Fruit fly (Drosophila melanogaster): ENCODE measurements around the gene CG34250.
A peak's percentile ranks its signal among the peaks of the same experiment; 100 is the strongest.

CG34250 gene

DNA sequence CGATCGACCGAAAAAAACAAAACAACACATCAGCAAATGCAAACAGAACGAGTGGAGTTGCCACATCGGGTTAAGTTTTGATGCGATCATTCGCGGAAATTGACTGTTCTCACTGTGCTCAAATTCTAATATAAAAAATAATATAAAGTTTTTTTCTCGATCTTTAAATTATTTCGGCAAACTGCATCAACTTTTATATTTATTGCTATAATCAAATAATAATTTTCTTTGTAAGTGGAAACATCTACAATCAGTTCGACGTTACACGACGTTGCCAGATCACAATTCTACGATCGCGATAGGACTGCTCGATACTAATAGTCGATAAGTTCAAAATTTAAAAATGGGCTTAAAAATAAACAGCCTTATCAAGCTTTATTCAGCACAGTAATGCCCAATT lies 47.2 kb upstream of the CG34250 start, which contains the start of gene Gorab:
Gene Gorab (minus strand): TSS at position 58 of the 400 bp plus-strand sequence.
- no peak for TF ChIP-seq Hr78 (GFP tag; optimal IDR thresholded peaks at IDR 0.05)
- peak; percentile 74 for TF ChIP-seq brk (GFP tag; optimal IDR thresholded peaks at IDR 0.05)
- TF ChIP-seq sage (GFP tag; optimal IDR thresholded peaks at IDR 0.05), result peak; percentile 77
- TF ChIP-seq sv (GFP tag; optimal IDR thresholded peaks at IDR 0.05), result peak; percentile 87
- no peak for TF ChIP-seq N (GFP tag; optimal IDR thresholded peaks at IDR 0.05)
- no peak for TF ChIP-seq Vsx2 (GFP tag; optimal IDR thresholded peaks at IDR 0.05; ENCODE audit: partially characterized antibody)
- peak; percentile 72 for TF ChIP-seq Sp1 (GFP tag; optimal IDR thresholded peaks at IDR 0.05)
- peak; percentile 74 for TF ChIP-seq Hr83 (GFP tag; optimal IDR thresholded peaks at IDR 0.05; ENCODE audit: poor library complexity, severe bottlenecking)
- peak; percentile 70 for TF ChIP-seq dsf (GFP tag; optimal IDR thresholded peaks at IDR 0.05; ENCODE audit: borderline replicate concordance)
- TF ChIP-seq ey (GFP tag; optimal IDR thresholded peaks at IDR 0.05), result peak; percentile 87
- TF ChIP-seq jim (GFP tag; optimal IDR thresholded peaks at IDR 0.05), result peak; percentile 50
- no peak for TF ChIP-seq lola (GFP tag; optimal IDR thresholded peaks at IDR 0.05)
- no peak for TF ChIP-seq pan (optimal IDR thresholded peaks at IDR 0.05)
- no peak for TF ChIP-seq Dfd (GFP tag; optimal IDR thresholded peaks at IDR 0.05)
- TF ChIP-seq rgr (GFP tag; optimal IDR thresholded peaks at IDR 0.05), result peak; percentile 89
- peak; percentile 2 for TF ChIP-seq Mio (GFP tag; optimal IDR thresholded peaks at IDR 0.05)
- peak; percentile 92 for TF ChIP-seq HLH106 (tag; optimal IDR thresholded peaks at IDR 0.05)
- peak; percentile 84 for TF ChIP-seq OdsH (GFP tag; optimal IDR thresholded peaks at IDR 0.05)
- peak; percentile 74 for TF ChIP-seq br (GFP tag; optimal IDR thresholded peaks at IDR 0.05)
- TF ChIP-seq Dif (GFP tag; optimal IDR thresholded peaks at IDR 0.05; ENCODE audit: partially characterized antibody), result no peak
- TF ChIP-seq h (GFP tag; optimal IDR thresholded peaks at IDR 0.05), result peak; percentile 92
- TF ChIP-seq woc (GFP tag; optimal IDR thresholded peaks at IDR 0.05), result peak; percentile 70
- no peak for TF ChIP-seq usp (GFP tag; optimal IDR thresholded peaks at IDR 0.05)
- peak; percentile 80 for TF ChIP-seq fru (GFP tag; optimal IDR thresholded peaks at IDR 0.05)
- TF ChIP-seq CG32264 (GFP tag; optimal IDR thresholded peaks at IDR 0.05), result peak; percentile 75
- peak; percentile 87 for TF ChIP-seq dmrt93B (GFP tag; optimal IDR thresholded peaks at IDR 0.05)
- no peak for TF ChIP-seq Rel (GFP tag; optimal IDR thresholded peaks at IDR 0.05)
- peak; percentile 59 for TF ChIP-seq Rel (tag; optimal IDR thresholded peaks at IDR 0.05)
- peak; percentile 56 for TF ChIP-seq Jra (GFP tag; optimal IDR thresholded peaks at IDR 0.05)
- peak; percentile 88 for TF ChIP-seq Hnf4 (GFP tag; optimal IDR thresholded peaks at IDR 0.05)
- TF ChIP-seq psq (GFP tag; optimal IDR thresholded peaks at IDR 0.05), result peak; percentile 78
- TF ChIP-seq foxo (GFP tag; optimal IDR thresholded peaks at IDR 0.05), result peak in 1 of 2 experiments; percentile 87
- peak; percentile 67 for TF ChIP-seq GATAd (GFP tag; optimal IDR thresholded peaks at IDR 0.05)
- no peak for TF ChIP-seq tai (GFP tag; optimal IDR thresholded peaks at IDR 0.05)
- TF ChIP-seq CG9705 (GFP tag; optimal IDR thresholded peaks at IDR 0.05), result peak; percentile 67

dm6 chr3L:17430390-17430789 lies 45.6 kb upstream of the CG34250 start:
- TF ChIP-seq tai (GFP tag; optimal IDR thresholded peaks at IDR 0.05) (no peak), Jra (GFP tag; optimal IDR thresholded peaks at IDR 0.05) (peak; percentile 48), psq (GFP tag; optimal IDR thresholded peaks at IDR 0.05) (no peak), N (GFP tag; optimal IDR thresholded peaks at IDR 0.05) (no peak), br (GFP tag; optimal IDR thresholded peaks at IDR 0.05) (peak; percentile 6), h (GFP tag; optimal IDR thresholded peaks at IDR 0.05) (peak; percentile 1), dl (GFP tag; optimal IDR thresholded peaks at IDR 0.05; ENCODE audit: insufficient read depth in 1 of 2, partially characterized antibody in 2 of 2) (peak in 1 of 2 experiments; percentile 44), sage (GFP tag; optimal IDR thresholded peaks at IDR 0.05) (no peak), rgr (GFP tag; optimal IDR thresholded peaks at IDR 0.05) (no peak), Dif (GFP tag; optimal IDR thresholded peaks at IDR 0.05; ENCODE audit: partially characterized antibody) (peak; percentile 80)

dm6 chr3L:17430957-17431585 lies 45.0 kb upstream of the CG34250 start:
- TF ChIP-seq jim (GFP tag; optimal IDR thresholded peaks at IDR 0.05), result no peak
- TF ChIP-seq psq (GFP tag; optimal IDR thresholded peaks at IDR 0.05), result no peak
- TF ChIP-seq foxo (GFP tag; optimal IDR thresholded peaks at IDR 0.05), result peak in 1 of 2 experiments; percentile 33
- TF ChIP-seq Myc (optimal IDR thresholded peaks at IDR 0.05), result no peak
- no peak for TF ChIP-seq lola (GFP tag; optimal IDR thresholded peaks at IDR 0.05)
- TF ChIP-seq br (GFP tag; optimal IDR thresholded peaks at IDR 0.05), result peak; percentile 14
- no peak for TF ChIP-seq HLH106 (tag; optimal IDR thresholded peaks at IDR 0.05)
- TF ChIP-seq Jra (GFP tag; optimal IDR thresholded peaks at IDR 0.05), result no peak
- TF ChIP-seq CG32264 (GFP tag; optimal IDR thresholded peaks at IDR 0.05), result peak; percentile 21
- TF ChIP-seq fru (GFP tag; optimal IDR thresholded peaks at IDR 0.05), result peak; percentile 47
- no peak for TF ChIP-seq pan (optimal IDR thresholded peaks at IDR 0.05)
- no peak for TF ChIP-seq CrebA (GFP tag; optimal IDR thresholded peaks at IDR 0.05; ENCODE audit: borderline replicate concordance)
- no peak for TF ChIP-seq dmrt93B (GFP tag; optimal IDR thresholded peaks at IDR 0.05)
- TF ChIP-seq h (GFP tag; optimal IDR thresholded peaks at IDR 0.05), result peak; percentile 5
- no peak for TF ChIP-seq tai (GFP tag; optimal IDR thresholded peaks at IDR 0.05)
- no peak for TF ChIP-seq Hr83 (GFP tag; optimal IDR thresholded peaks at IDR 0.05; ENCODE audit: poor library complexity, severe bottlenecking)
- peak; percentile 20 for TF ChIP-seq woc (GFP tag; optimal IDR thresholded peaks at IDR 0.05)
- TF ChIP-seq brk (GFP tag; optimal IDR thresholded peaks at IDR 0.05), result no peak
- peak; percentile 22 for TF ChIP-seq ey (GFP tag; optimal IDR thresholded peaks at IDR 0.05)
- TF ChIP-seq OdsH (GFP tag; optimal IDR thresholded peaks at IDR 0.05), result no peak
- no peak for TF ChIP-seq Dif (GFP tag; optimal IDR thresholded peaks at IDR 0.05; ENCODE audit: partially characterized antibody)

All from whole organism, wandering third instar larva.